Fruit fly (Drosophila melanogaster) whole organism, prepupa: ENCODE results near the gene CG43740.

Experiments used
- Blimp-1 ChIP-seq: fragments of 200-800 bp; sonication (Bioruptor generic); optimal IDR thresholded peaks from 3 replicates; lab custom pipeline; 2017; ENCODE audit warnings: missing biosample characterization, missing genetic modification characterization, mild to moderate bottlenecking, moderate library complexity, missing genetic modification reagents
- CG15336 ChIP-seq: fragments of 200-800 bp; sonication (Bioruptor generic); IDR thresholded peaks from 2 replicates; pipeline ENCODE4 v1.3.6; 2022; ENCODE audit warnings: missing biosample characterization, missing genetic modification characterization
- CG31627 ChIP-seq: fragments of 200-800 bp; sonication (Bioruptor generic); optimal IDR thresholded peaks from 3 replicates; lab custom pipeline; 2016; ENCODE audit warnings: missing biosample characterization, missing genetic modification characterization
- CG32006 ChIP-seq: fragments of 200-800 bp; sonication (Bioruptor generic); optimal IDR thresholded peaks from 3 replicates; lab custom pipeline; 2017; ENCODE audit warnings: missing biosample characterization, mild to moderate bottlenecking, missing genetic modification characterization
- CG6854 ChIP-seq: fragments of 200-800 bp; sonication (Bioruptor generic); optimal IDR thresholded peaks from 2 replicates; lab custom pipeline; 2017; ENCODE audit warnings: missing biosample characterization, mild to moderate bottlenecking, missing genetic modification characterization
- Gug ChIP-seq: fragments of 200-800 bp; sonication (Bioruptor generic); IDR thresholded peaks from 2 replicates; pipeline ENCODE4 v1.3.6; 2022; ENCODE audit warnings: missing biosample characterization, missing genetic modification characterization
- Hr39 ChIP-seq: fragments of 200-800 bp; sonication (Bioruptor generic); optimal IDR thresholded peaks from 2 replicates; lab custom pipeline; 2016; ENCODE audit warnings: missing biosample characterization, missing genetic modification characterization
- Sox102F ChIP-seq: fragments of 200-800 bp; sonication (Bioruptor generic); optimal IDR thresholded peaks from 2 replicates; lab custom pipeline; 2016; ENCODE audit warnings: missing biosample characterization, mild to moderate bottlenecking, missing genetic modification characterization
- cyc ChIP-seq: fragments of 200-800 bp; sonication (Bioruptor generic); optimal IDR thresholded peaks from 3 replicates; lab custom pipeline; 2016; ENCODE audit warnings: missing biosample characterization, missing genetic modification characterization
- fd59A ChIP-seq: fragments of 200-800 bp; sonication (Bioruptor generic); optimal IDR thresholded peaks from 2 replicates; lab custom pipeline; 2017; ENCODE audit warnings: missing biosample characterization, mild to moderate bottlenecking, missing genetic modification characterization, missing genetic modification reagents

- TF ChIP-seq CG15336 (GFP tag; lab: Robert Waterston, UW): no peak
- TF ChIP-seq Sox102F: no peak
- no peak for TF ChIP-seq CG31627 (GFP tag; lab: Kevin White, UChicago)
- no peak for TF ChIP-seq Hr39 (GFP tag; lab: Kevin White, UChicago)
- no peak for TF ChIP-seq cyc (GFP tag; lab: Kevin White, UChicago)
- no peak for TF ChIP-seq fd59A
- TF ChIP-seq CG6854 (GFP tag; lab: Kevin White, UChicago): no peak
- TF ChIP-seq CG32006 (GFP tag; lab: Kevin White, UChicago): no peak
- no peak for TF ChIP-seq Blimp-1 (GFP tag; lab: Kevin White, UChicago)
- TF ChIP-seq Gug (GFP tag; lab: Robert Waterston, UW): no peak
Measured at dm6 chrX:10381252-10381651, 47.8 kb downstream of the CG43740 start, which contains the start of gene CG32681.
